Worm (Caenorhabditis elegans): ENCODE results near the gene F56C9.3.

- no peak for TF ChIP-seq mdl-1 (tag; optimal IDR thresholded peaks at IDR 0.05)
- TF ChIP-seq ces-1 (GFP tag; optimal IDR thresholded peaks at IDR 0.05), result no peak
Observed at ce11 chrIII:7349075-7349474, 38.0 kb downstream of the F56C9.3 start, which contains the start of gene gos-28.

Data from whole organism, L4 larva.